Worm (Caenorhabditis elegans): Measurements from ENCODE around the gene T05C12.11.

The T05C12.11 gene

DNA sequence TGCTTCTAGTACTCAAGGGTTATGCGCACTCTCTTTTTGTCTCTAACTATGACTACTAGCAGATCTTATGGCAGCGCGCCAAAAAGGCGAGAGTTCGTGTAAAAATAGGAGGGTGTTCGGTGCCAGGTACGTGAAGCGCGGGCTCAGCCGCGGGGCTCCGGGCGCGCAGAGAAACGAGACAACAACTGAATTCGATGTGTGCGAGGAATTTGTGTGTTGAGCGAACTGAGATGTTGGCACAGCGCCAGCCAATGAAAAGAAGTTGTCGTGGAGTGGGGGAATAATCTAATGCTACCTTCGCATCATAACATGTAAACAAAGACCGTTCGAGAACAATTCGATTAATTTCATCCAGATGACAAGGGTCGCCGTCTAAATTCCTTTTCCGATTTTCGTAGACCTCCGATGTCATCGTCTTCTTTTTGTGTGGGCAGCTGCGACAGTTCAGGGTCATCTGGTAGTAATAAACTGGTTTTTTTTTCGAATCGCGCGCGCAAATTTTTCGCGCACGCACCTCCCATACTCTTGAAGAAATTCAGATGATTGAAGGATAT, 38.8 kb downstream of the T05C12.11 start (continued):
- TF ChIP-seq unc-62 (GFP tag; optimal IDR thresholded peaks at IDR 0.05 in 1 of 2) (peak in 1 of 2 experiments; percentile 51), unc-62 (tag; optimal IDR thresholded peaks at IDR 0.05) (no peak), rbr-2 (tag; optimal IDR thresholded peaks at IDR 0.05) (peak; percentile 81)

- TF ChIP-seq Y5F2A.4 (GFP tag; optimal IDR thresholded peaks at IDR 0.05) = no peak
- peak; percentile 44 for TF ChIP-seq mes-2 (tag; optimal IDR thresholded peaks at IDR 0.05; ENCODE audit: poor library complexity, severe bottlenecking)
- TF ChIP-seq mep-1 (tag; optimal IDR thresholded peaks at IDR 0.05) = peak; percentile 20
- no peak for TF ChIP-seq nhr-11 (tag; optimal IDR thresholded peaks at IDR 0.05)
- TF ChIP-seq lin-13 (GFP tag; optimal IDR thresholded peaks at IDR 0.05) = no peak
- TF ChIP-seq madf-5 (GFP tag; IDR thresholded peaks at IDR 0.05) = no peak
- TF ChIP-seq saeg-2 (GFP tag; IDR thresholded peaks at IDR 0.05) = peak; percentile 12; the same call in 1 of the 2 replicates
- peak; percentile 9 for TF ChIP-seq ama-1 (optimal IDR thresholded peaks at IDR 0.05)
Observed at ce11 chrII:8130792-8131191, 39.5 kb downstream of the T05C12.11 start.

DNA sequence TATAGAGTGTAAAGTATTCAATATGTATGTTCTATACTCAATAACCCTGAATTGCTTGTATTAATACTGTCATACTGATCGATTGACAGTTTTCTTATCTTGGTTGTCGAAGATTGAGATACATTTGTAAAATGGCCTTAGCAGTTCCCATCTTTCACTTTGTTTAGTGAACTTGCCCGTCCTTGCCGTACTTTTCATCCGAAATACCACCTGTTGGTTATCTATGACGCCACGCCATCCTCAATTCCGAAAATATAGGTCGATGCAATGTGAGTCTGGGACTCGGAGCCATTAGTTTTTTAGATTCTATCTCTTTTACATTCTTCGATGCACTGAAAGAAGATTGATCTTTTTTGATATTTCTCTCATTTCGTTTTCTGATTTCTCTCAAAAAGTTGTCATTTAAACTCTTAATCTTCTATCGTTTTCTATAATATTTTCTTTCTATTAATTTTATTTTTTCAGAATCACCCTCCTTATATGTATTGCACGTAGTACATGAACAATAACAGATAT, 40.7 kb downstream of the T05C12.11 start, which contains the start of gene ulp-4:
Gene ulp-4 (plus strand): TSS at position 466 of the 516 bp plus-strand sequence.
- TF ChIP-seq hlh-11 (tag; optimal IDR thresholded peaks at IDR 0.05) (peak; percentile 18), Y48G9A.11 (GFP tag; IDR thresholded peaks at IDR 0.05) (no peak), duxl-1 (tag; optimal IDR thresholded peaks at IDR 0.05; ENCODE audit: poor library complexity) (no peak), D1046.2 (GFP tag; IDR thresholded peaks at IDR 0.05) (no peak), dve-1 (tag; optimal IDR thresholded peaks at IDR 0.05; ENCODE audit: insufficient read depth) (peak; percentile 26), F37D6.2 (tag; optimal IDR thresholded peaks at IDR 0.05) (no peak), lsy-2 (tag; optimal IDR thresholded peaks at IDR 0.05) (peak in 1 of 2 experiments; percentile 19), mes-2 (tag; optimal IDR thresholded peaks at IDR 0.05; ENCODE audit: poor library complexity, severe bottlenecking) (peak; percentile 30), nhr-41 (GFP tag; IDR thresholded peaks at IDR 0.05) (no peak), daf-8 (GFP tag; IDR thresholded peaks at IDR 0.05) (no peak), aha-1 (tag) (peak; percentile 70), dmd-6 (GFP tag; IDR thresholded peaks at IDR 0.05) (peak; percentile 46; the same call in 1 of the 2 replicates), tra-1 (GFP tag; IDR thresholded peaks at IDR 0.05) (peak; percentile 40; the same call in 1 of the 2 replicates), mdt-29 (GFP tag; IDR thresholded peaks at IDR 0.05) (no peak), ceh-82 (tag; optimal IDR thresholded peaks at IDR 0.05) (no peak), attf-4 (tag; optimal IDR thresholded peaks at IDR 0.05) (no peak), daf-16 (GFP tag; optimal IDR thresholded peaks at IDR 0.05) (peak in 1 of 2 experiments; percentile 10), daf-16 (tag; optimal IDR thresholded peaks at IDR 0.05) (no peak), unc-62 (GFP tag; optimal IDR thresholded peaks at IDR 0.05 in 1 of 2) (peak in 1 of 2 experiments; percentile 73), unc-62 (tag; optimal IDR thresholded peaks at IDR 0.05) (no peak), nhr-25 (tag; optimal IDR thresholded peaks at IDR 0.05; ENCODE audit: borderline replicate concordance, insufficient read depth) (peak; percentile 30)

ce11 chrII:8129040-8129387, 41.3 kb downstream of the T05C12.11 start:
- TF ChIP-seq mep-1 (tag; optimal IDR thresholded peaks at IDR 0.05) (peak; percentile 56), ctbp-1 (GFP tag; IDR thresholded peaks at IDR 0.05) (no peak; the same call in 1 of the 2 replicates), nhr-6 (tag; optimal IDR thresholded peaks at IDR 0.05) (no peak), lin-29 (GFP tag; IDR thresholded peaks at IDR 0.05) (no peak), mdt-29 (GFP tag; IDR thresholded peaks at IDR 0.05) (no peak), hlh-30 (tag; optimal IDR thresholded peaks at IDR 0.05; ENCODE audit: insufficient read depth) (peak; percentile 40), dpl-1 (GFP tag; optimal IDR thresholded peaks at IDR 0.05) (no peak), nhr-11 (tag; optimal IDR thresholded peaks at IDR 0.05) (no peak), madf-9 (GFP tag; conservative IDR thresholded peaks at IDR 0.05) (no peak), daf-12 (tag; optimal IDR thresholded peaks at IDR 0.05) (no peak), ZK546.5 (tag; optimal IDR thresholded peaks at IDR 0.05) (no peak), unc-39 (tag; optimal IDR thresholded peaks at IDR 0.05) (no peak), unc-130 (GFP tag; optimal IDR thresholded peaks at IDR 0.05) (no peak)

Data from whole organism, L4 larva.